Worm (Caenorhabditis elegans) whole organism, L1 larva: ENCODE data around the gene srg-2.

ENCODE experiments used
- aha-1 ChIP-seq: fragments of 150-350 bp; optimal IDR thresholded peaks from 2 replicates; lab custom pipeline; 2014; ENCODE audit warnings: missing biosample characterization, missing genetic modification characterization
- aly-2 ChIP-seq: fragments of 150-350 bp; optimal IDR thresholded peaks from 2 replicates; lab custom pipeline; 2014; ENCODE audit warnings: missing biosample characterization, missing genetic modification characterization
- blmp-1 ChIP-seq: fragments of 150-350 bp; optimal IDR thresholded peaks from 2 replicates; lab custom pipeline; 2014; ENCODE audit warnings: missing biosample characterization, missing genetic modification characterization
- ceh-63 ChIP-seq: fragments of 200-800 bp; sonication (Bioruptor generic); optimal IDR thresholded peaks from 2 replicates; lab custom pipeline; 2018; ENCODE audit warnings: mild to moderate bottlenecking, missing genetic modification characterization, missing compliant biosample characterization
- ceh-82 ChIP-seq, 3 experiments: fragments of 150-350 bp in 1 of 3; sonication (generic microtip) in 2 of 3; optimal IDR thresholded peaks; 2 replicates each; lab custom pipeline; 2014 to 2017; ENCODE audit warnings: missing biosample characterization in 3 of 3, missing genetic modification characterization in 3 of 3
- ces-1 ChIP-seq: fragments of 150-350 bp; optimal IDR thresholded peaks from 2 replicates; lab custom pipeline; 2014; ENCODE audit warnings: missing biosample characterization, missing genetic modification reagents, missing genetic modification characterization
- dpl-1 ChIP-seq, 3 experiments: fragments of 150-350 bp in 2 of 3; sonication (generic microtip) in 1 of 3; optimal IDR thresholded peaks; 2 replicates each; lab custom pipeline; 2014 to 2017; ENCODE audit warnings: missing biosample characterization in 3 of 3, missing genetic modification characterization in 3 of 3, missing genetic modification reagents in 3 of 3
- efl-1 ChIP-seq, 4 experiments: fragments of 150-350 bp; optimal IDR thresholded peaks in 3 of 4; peaks in 1 of 4; 1 replicate in 1 of 4; 2 replicates in 3 of 4; lab custom pipeline; 2014; ENCODE audit warnings: missing biosample characterization in 2 of 4, missing genetic modification characterization in 2 of 4, missing genetic modification reagents in 2 of 4
- efl-3 ChIP-seq: fragments of 200-800 bp; sonication (Bioruptor generic); optimal IDR thresholded peaks from 2 replicates; lab custom pipeline; 2018; ENCODE audit warnings: mild to moderate bottlenecking, missing genetic modification characterization, missing compliant biosample characterization
- elt-2 ChIP-seq: sonication (generic microtip); optimal IDR thresholded peaks from 2 replicates; lab custom pipeline; 2016; ENCODE audit warnings: missing genetic modification characterization, mild to moderate bottlenecking, inconsistent platforms, missing compliant biosample characterization, missing genetic modification reagents
- elt-3 ChIP-seq, 6 experiments: fragments of 150-350 bp in 1 of 6; sonication (generic microtip); optimal IDR thresholded peaks; 2 replicates each; lab custom pipeline; 2017 to 2018; ENCODE audit warnings: missing biosample characterization in 6 of 6, missing genetic modification characterization in 6 of 6, inconsistent platforms in 1 of 6
- fkh-10 ChIP-seq: sonication (generic microtip); optimal IDR thresholded peaks from 2 replicates; lab custom pipeline; 2017; ENCODE audit warnings: missing biosample characterization, missing genetic modification reagents, missing genetic modification characterization
- fkh-8 ChIP-seq: sonication (generic microtip); optimal IDR thresholded peaks from 2 replicates; lab custom pipeline; 2016; ENCODE audit warnings: mild to moderate bottlenecking, missing genetic modification characterization, missing compliant biosample characterization
- hlh-17 ChIP-seq: fragments of 200-800 bp; sonication (Bioruptor generic); optimal IDR thresholded peaks from 2 replicates; lab custom pipeline; 2018; ENCODE audit warnings: missing genetic modification characterization, mild to moderate bottlenecking, missing compliant biosample characterization, moderate library complexity, borderline replicate concordance
- hlh-4 ChIP-seq: sonication (generic microtip); optimal IDR thresholded peaks from 2 replicates; lab custom pipeline; 2016; ENCODE audit warnings: mild to moderate bottlenecking, missing genetic modification characterization, missing compliant biosample characterization
- hpl-2 ChIP-seq: fragments of 150-350 bp; optimal IDR thresholded peaks from 2 replicates; lab custom pipeline; 2014; ENCODE audit warnings: missing biosample characterization, missing genetic modification reagents, missing genetic modification characterization
- isw-1 ChIP-seq: fragments of 200-800 bp; sonication (Bioruptor generic); IDR thresholded peaks from 2 replicates; pipeline ENCODE4 v1.3.6; 2022; ENCODE audit warnings: missing genetic modification characterization, missing compliant biosample characterization
- jun-1 ChIP-seq: fragments of 150-350 bp; optimal IDR thresholded peaks from 2 replicates; lab custom pipeline; 2014; ENCODE audit warnings: missing biosample characterization, missing genetic modification reagents, missing genetic modification characterization
- lin-15B ChIP-seq: fragments of 150-350 bp; sonication (generic microtip); optimal IDR thresholded peaks from 3 replicates; lab custom pipeline; 2014; ENCODE audit warnings: missing biosample characterization, missing genetic modification characterization
- lsy-2 ChIP-seq, 2 experiments: fragments of 150-350 bp; optimal IDR thresholded peaks; 2 replicates each; lab custom pipeline; 2014; ENCODE audit warnings: missing biosample characterization in 2 of 2, missing genetic modification characterization in 2 of 2
- mab-9 ChIP-seq: fragments of 200-800 bp; sonication (Bioruptor generic); IDR thresholded peaks from 2 replicates; pipeline ENCODE4 v1.3.6; 2022; ENCODE audit warnings: missing genetic modification reagents, missing genetic modification characterization, missing compliant biosample characterization
- mdl-1 ChIP-seq, 2 experiments: fragments of 150-350 bp; optimal IDR thresholded peaks; 2 replicates each; lab custom pipeline; 2014 to 2017; ENCODE audit warnings: missing biosample characterization in 2 of 2, missing genetic modification characterization in 2 of 2, inconsistent platforms in 1 of 2
- nhr-11 ChIP-seq: fragments of 150-350 bp; optimal IDR thresholded peaks from 2 replicates; lab custom pipeline; 2014; ENCODE audit warnings: missing biosample characterization, missing genetic modification characterization
- nhr-237 ChIP-seq: fragments of 150-350 bp; optimal IDR thresholded peaks from 2 replicates; lab custom pipeline; 2014; ENCODE audit warnings: missing biosample characterization, missing genetic modification characterization
- nhr-84 ChIP-seq: sonication (generic microtip); optimal IDR thresholded peaks from 2 replicates; lab custom pipeline; 2017; ENCODE audit warnings: missing biosample characterization, missing genetic modification characterization
- nhr-90 ChIP-seq: sonication (generic microtip); optimal IDR thresholded peaks from 2 replicates; lab custom pipeline; 2016; ENCODE audit warnings: mild to moderate bottlenecking, missing genetic modification characterization, missing compliant biosample characterization; ENCODE audit not compliant: poor library complexity
- pax-3 ChIP-seq: fragments of 200-800 bp; sonication (Bioruptor generic); optimal IDR thresholded peaks from 2 replicates; lab custom pipeline; 2018; ENCODE audit warnings: mild to moderate bottlenecking, missing genetic modification characterization, moderate library complexity, missing compliant biosample characterization
- rnt-1 ChIP-seq: sonication (generic microtip); optimal IDR thresholded peaks from 2 replicates; lab custom pipeline; 2016; ENCODE audit warnings: mild to moderate bottlenecking, missing genetic modification characterization, moderate library complexity, missing compliant biosample characterization
- skn-1 ChIP-seq: fragments of 150-350 bp; optimal IDR thresholded peaks from 2 replicates; lab custom pipeline; 2014; ENCODE audit warnings: missing biosample characterization, missing genetic modification characterization
- snpc-4 ChIP-seq: fragments of 150-350 bp; optimal IDR thresholded peaks from 2 replicates; lab custom pipeline; 2014; ENCODE audit warnings: missing biosample characterization, missing genetic modification characterization
- sox-4 ChIP-seq: sonication (generic microtip); optimal IDR thresholded peaks from 2 replicates; lab custom pipeline; 2016; ENCODE audit warnings: missing genetic modification characterization, missing compliant biosample characterization
- tlp-1 ChIP-seq: fragments of 150-350 bp; optimal IDR thresholded peaks from 2 replicates; lab custom pipeline; 2014; ENCODE audit warnings: missing biosample characterization, missing genetic modification characterization
- unc-62 ChIP-seq: fragments of 150-350 bp; optimal IDR thresholded peaks from 2 replicates; lab custom pipeline; 2014; ENCODE audit warnings: missing biosample characterization, missing genetic modification reagents, missing genetic modification characterization
- unc-86 ChIP-seq: sonication (generic microtip); optimal IDR thresholded peaks from 2 replicates; lab custom pipeline; 2016; ENCODE audit warnings: missing genetic modification characterization, missing compliant biosample characterization
- unc-98 ChIP-seq: fragments of 200-800 bp; sonication (Bioruptor generic); IDR thresholded peaks from 2 replicates; pipeline ENCODE4 v1.3.6; 2022; ENCODE audit warnings: missing genetic modification characterization, missing compliant biosample characterization
- vab-15 ChIP-seq: sonication (generic microtip); optimal IDR thresholded peaks from 2 replicates; lab custom pipeline; 2017; ENCODE audit warnings: missing genotype, mild to moderate bottlenecking, missing genetic modification characterization, missing compliant biosample characterization
- xbp-1 ChIP-seq: sonication (generic microtip); optimal IDR thresholded peaks from 2 replicates; lab custom pipeline; 2016; ENCODE audit warnings: missing genetic modification characterization, missing compliant biosample characterization
- zip-4 ChIP-seq: fragments of 200-800 bp; sonication (Bioruptor generic); optimal IDR thresholded peaks from 2 replicates; lab custom pipeline; 2018; ENCODE audit warnings: mild to moderate bottlenecking, missing genetic modification characterization, moderate library complexity, missing compliant biosample characterization

Gene srg-2

ce11 chrIII:6215943-6216342, 44.1 kb downstream of the srg-2 start (continued):
- no peak for TF ChIP-seq unc-62
- TF ChIP-seq nhr-84 (tag; lab: Kevin White, UChicago), result no peak
- TF ChIP-seq jun-1, result no peak
- no peak for TF ChIP-seq snpc-4 (tag; lab: Kevin White, UChicago)
- no peak for TF ChIP-seq aly-2 (tag; lab: Kevin White, UChicago)
- no peak for TF ChIP-seq ceh-82 (tag; optimal IDR thresholded peaks at IDR 0.05; lab: Kevin White, UChicago)
- TF ChIP-seq skn-1 (tag; lab: Kevin White, UChicago), result no peak
- no peak for TF ChIP-seq nhr-237
- TF ChIP-seq mab-9 (GFP tag; lab: Robert Waterston, UW), result no peak
- TF ChIP-seq hpl-2 (GFP tag; lab: Kevin White, UChicago), result no peak
- no peak for TF ChIP-seq zip-4 (GFP tag; lab: Kevin White, UChicago)
- TF ChIP-seq efl-3 (GFP tag; lab: Kevin White, UChicago), result no peak
- TF ChIP-seq hlh-4 (tag; lab: Kevin White, UChicago), result no peak
- TF ChIP-seq efl-1 (optimal IDR thresholded peaks at IDR 0.05; lab: Kevin White, UChicago), result no peak
- no peak for TF ChIP-seq efl-1 (GFP tag; optimal IDR thresholded peaks at IDR 0.05 in 1 of 2; lab: Kevin White, UChicago)
- no peak for TF ChIP-seq unc-98 (GFP tag; lab: Robert Waterston, UW)
- no peak for TF ChIP-seq ceh-63 (GFP tag; lab: Kevin White, UChicago)
- no peak for TF ChIP-seq vab-15 (tag; lab: Kevin White, UChicago)
- TF ChIP-seq fkh-10 (GFP tag; lab: Kevin White, UChicago), result no peak
- TF ChIP-seq unc-86 (tag; lab: Kevin White, UChicago), result no peak
- TF ChIP-seq blmp-1 (tag; lab: Kevin White, UChicago), result peak; percentile 76
- TF ChIP-seq rnt-1, result no peak
- peak in 1 of 2 experiments; percentile 59 for TF ChIP-seq mdl-1 (tag; optimal IDR thresholded peaks at IDR 0.05; lab: Kevin White, UChicago)
- no peak for TF ChIP-seq elt-2 (tag; lab: Kevin White, UChicago)

ce11 chrIII:6215476-6215875, 44.5 kb downstream of the srg-2 start, which contains the start of gene C23G10.11:
Gene C23G10.11, minus strand, starts transcription at chrIII:6215576.
- TF ChIP-seq hlh-17 (GFP tag; lab: Kevin White, UChicago) (no peak), mdl-1 (tag; optimal IDR thresholded peaks at IDR 0.05; lab: Kevin White, UChicago) (peak in 1 of 2 experiments; percentile 16), lsy-2 (tag; optimal IDR thresholded peaks at IDR 0.05; lab: Kevin White, UChicago) (peak in 1 of 2 experiments; percentile 12), ces-1 (GFP tag; lab: Kevin White, UChicago) (no peak), pax-3 (tag; lab: Kevin White, UChicago) (no peak), nhr-90 (tag; lab: Kevin White, UChicago) (no peak), nhr-11 (tag; lab: Kevin White, UChicago) (no peak), blmp-1 (tag; lab: Kevin White, UChicago) (peak; percentile 57), elt-3 (tag; optimal IDR thresholded peaks at IDR 0.05; lab: Kevin White, UChicago) (peak in 1 of 6 experiments; percentile 25), xbp-1 (tag; lab: Kevin White, UChicago) (no peak), isw-1 (GFP tag; lab: Robert Waterston, UW) (no peak), lin-15B (no peak), sox-4 (tag; lab: Kevin White, UChicago) (no peak)
- TF ChIP-seq, all 84 proteins: peak for 4

DNA sequence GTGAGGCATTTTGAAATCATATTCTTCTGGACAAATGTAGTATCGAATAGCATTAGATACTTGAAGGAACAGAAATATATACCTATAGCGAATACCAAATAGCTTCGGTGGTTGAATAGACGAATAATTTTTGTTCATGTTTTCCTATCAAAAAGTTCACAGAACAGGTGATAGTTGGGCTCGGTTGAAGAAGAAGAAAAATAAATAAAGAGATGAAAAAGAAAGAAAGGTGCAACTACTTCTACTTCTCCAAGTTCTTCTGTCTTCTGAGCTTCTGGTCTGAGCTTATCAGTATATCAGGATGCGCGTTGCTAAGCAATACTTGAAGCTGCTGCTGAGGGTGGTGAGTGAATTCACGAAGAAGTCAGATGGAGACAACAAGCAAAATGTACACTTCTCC, 46.1 kb downstream of the srg-2 start, which contains the start of gene C23G10.10:
C23G10.10 (minus strand) TSS at position 101 of the 400 bp plus-strand sequence.
- TF ChIP-seq dpl-1 (GFP tag; optimal IDR thresholded peaks at IDR 0.05; lab: Kevin White, UChicago), result no peak
- no peak for TF ChIP-seq tlp-1 (tag; lab: Kevin White, UChicago)
- peak; percentile 34 for TF ChIP-seq fkh-8 (tag; lab: Kevin White, UChicago)
- no peak for TF ChIP-seq aha-1 (tag; lab: Kevin White, UChicago)
